Worm (Caenorhabditis elegans) whole organism, late embryonic: ENCODE data around the gene thk-1.

Experiments
- K09A11.1 ChIP-seq: sonication (generic microtip); optimal IDR thresholded peaks from 2 replicates; lab custom pipeline; 2017; ENCODE audit warnings: antibody characterized with exemption, mild to moderate bottlenecking, missing genetic modification characterization, missing compliant biosample characterization; ENCODE audit not compliant: insufficient read depth
- dve-1 ChIP-seq: sonication (generic microtip); optimal IDR thresholded peaks from 2 replicates; lab custom pipeline; 2017; ENCODE audit warnings: antibody characterized with exemption, mild to moderate bottlenecking, missing genetic modification characterization, missing compliant biosample characterization
- fax-1 ChIP-seq: sonication (generic microtip); optimal IDR thresholded peaks from 2 replicates; lab custom pipeline; 2016; ENCODE audit warnings: missing genotype, missing genetic modification characterization, missing compliant biosample characterization
- fkh-10 ChIP-seq: fragments of 150-350 bp; optimal IDR thresholded peaks from 2 replicates; lab custom pipeline; 2014; ENCODE audit warnings: missing biosample characterization, missing genetic modification reagents, missing genetic modification characterization
- nfya-1 ChIP-seq: sonication (generic microtip); optimal IDR thresholded peaks from 2 replicates; lab custom pipeline; 2017; ENCODE audit warnings: missing genetic modification characterization, mild to moderate bottlenecking, missing compliant biosample characterization, antibody characterized with exemption, moderate library complexity

- TF ChIP-seq K09A11.1 (no peak), nfya-1 (no peak), dve-1 (tag; lab: Kevin White, UChicago) (no peak), fkh-10 (GFP tag; lab: Kevin White, UChicago) (no peak), fax-1 (tag; lab: Kevin White, UChicago) (no peak)
These were observed 5.3 kb upstream of the thk-1 start, which contains the start of gene ebax-1 for ce11 chrIV:10286655-10287054.
